Fruit fly (Drosophila melanogaster): ENCODE data around the gene Grip.

Gene Grip

DNA sequence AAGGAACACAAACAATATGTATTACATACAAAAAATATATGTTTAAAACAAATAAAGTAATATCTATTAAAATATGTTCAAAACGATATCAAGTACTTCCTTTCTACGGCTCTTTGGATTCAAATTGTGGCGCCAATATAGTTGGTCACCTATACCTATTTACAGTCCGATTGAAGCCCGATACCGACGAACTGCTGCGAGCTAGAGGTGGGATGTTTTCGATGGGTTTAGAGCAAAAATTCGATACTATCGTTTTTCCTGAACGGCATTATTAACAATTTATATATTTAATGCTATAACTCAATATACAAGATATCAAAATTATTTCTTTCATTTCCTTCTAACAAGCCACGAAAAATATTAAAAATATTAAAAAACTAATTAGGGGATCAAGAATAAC is 24.3 kb upstream of the Grip start (continued):
- TF ChIP-seq Bgb (GFP tag; IDR thresholded peaks at IDR 0.05; ENCODE audit: partially characterized antibody) (peak; percentile 68), lola (GFP tag; optimal IDR thresholded peaks at IDR 0.05) (no peak), sug (tag; optimal IDR thresholded peaks at IDR 0.05) (no peak), Dll (GFP tag; IDR thresholded peaks at IDR 0.05; ENCODE audit: partially characterized antibody) (peak; percentile 75; the same call in 3 of the 4 replicates), lab (GFP tag; optimal IDR thresholded peaks at IDR 0.05) (no peak), Dref (GFP tag; IDR thresholded peaks at IDR 0.05) (peak; percentile 75), vnd (GFP tag; IDR thresholded peaks at IDR 0.05; ENCODE audit: partially characterized antibody) (peak; percentile 41; the same call in 2 of the 3 replicates), CG13424 (tag; optimal IDR thresholded peaks at IDR 0.05) (no peak), D19A (tag; optimal IDR thresholded peaks at IDR 0.05) (no peak), CG1792 (GFP tag; optimal IDR thresholded peaks at IDR 0.05) (no peak), CG3407 (GFP tag; optimal IDR thresholded peaks at IDR 0.05) (no peak), HLH4C (GFP tag; IDR thresholded peaks at IDR 0.05; ENCODE audit: partially characterized antibody) (peak; percentile 57), Doc3 (GFP tag; IDR thresholded peaks at IDR 0.05; ENCODE audit: partially characterized antibody) (peak; percentile 56), CG3995 (GFP tag; optimal IDR thresholded peaks at IDR 0.05) (peak; percentile 1), dm (GFP tag; optimal IDR thresholded peaks at IDR 0.05) (no peak), gcm2 (GFP tag; optimal IDR thresholded peaks at IDR 0.05) (no peak), gfzf (GFP tag; optimal IDR thresholded peaks at IDR 0.05) (no peak), chn (GFP tag; optimal IDR thresholded peaks at IDR 0.05) (no peak), Asciz (GFP tag; optimal IDR thresholded peaks at IDR 0.05) (no peak), CG4854 (GFP tag; optimal IDR thresholded peaks at IDR 0.05) (no peak), danr (GFP tag; IDR thresholded peaks at IDR 0.05) (no peak), Dip2 (GFP tag; IDR thresholded peaks at IDR 0.05) (no peak), CG15514 (GFP tag; optimal IDR thresholded peaks at IDR 0.05) (peak; percentile 1), ato (GFP tag; IDR thresholded peaks at IDR 0.05; ENCODE audit: partially characterized antibody) (peak; percentile 62), pnt (GFP tag; optimal IDR thresholded peaks at IDR 0.05) (no peak), grn (GFP tag; optimal IDR thresholded peaks at IDR 0.05) (no peak), Kr (GFP tag; optimal IDR thresholded peaks at IDR 0.05) (no peak), Sry-δ (GFP tag; optimal IDR thresholded peaks at IDR 0.05) (peak; percentile 54), CG7372 (GFP tag; IDR thresholded peaks at IDR 0.05) (no peak), unpg (GFP tag; optimal IDR thresholded peaks at IDR 0.05) (no peak), CG14710 (tag; optimal IDR thresholded peaks at IDR 0.05) (no peak), nerfin-2 (GFP tag; IDR thresholded peaks at IDR 0.05; ENCODE audit: partially characterized antibody) (0 out of 2 replicates have a peak, but pooled peaks have one; percentile 32), tx (GFP tag; optimal IDR thresholded peaks at IDR 0.05) (no peak), CG3838 (GFP tag; optimal IDR thresholded peaks at IDR 0.05) (no peak), CG1832 (GFP tag; optimal IDR thresholded peaks at IDR 0.05) (no peak), CG12104 (GFP tag; optimal IDR thresholded peaks at IDR 0.05) (no peak), Myb (GFP tag; optimal IDR thresholded peaks at IDR 0.05) (no peak), CG15696 (tag; optimal IDR thresholded peaks at IDR 0.05) (no peak), HHEX (GFP tag; optimal IDR thresholded peaks at IDR 0.05) (no peak), zen (tag; optimal IDR thresholded peaks at IDR 0.05) (no peak), CG13287 (GFP tag; IDR thresholded peaks at IDR 0.05; ENCODE audit: partially characterized antibody) (peak; percentile 75), CG6791 (GFP tag; IDR thresholded peaks at IDR 0.05; ENCODE audit: partially characterized antibody) (peak; percentile 71; the same call in 2 of the 3 replicates), CG10267 (tag; optimal IDR thresholded peaks at IDR 0.05) (no peak), CG9817 (tag; optimal IDR thresholded peaks at IDR 0.05) (no peak), hbn (GFP tag; IDR thresholded peaks at IDR 0.05; ENCODE audit: partially characterized antibody) (peak; percentile 56), knrl (GFP tag; IDR thresholded peaks at IDR 0.05; ENCODE audit: partially characterized antibody) (peak; percentile 51; the same call in 2 of the 3 replicates), hb (GFP tag; IDR thresholded peaks at IDR 0.05; ENCODE audit: partially characterized antibody) (peak; percentile 26; the same call in 1 of the 3 replicates), kni (GFP tag; optimal IDR thresholded peaks at IDR 0.05) (no peak)
